In genomic region chrX:4957259-4957658, ce11 we compare ENCODE assay signal across 5 worm cellular contexts.
A peak's percentile ranks its signal among the peaks of the same experiment; 100 is the strongest.
TF ChIP-seq lines count a peak whose summit lies in the region.

Gene M03F4.4, minus strand, starts transcription at chrX:4957418.

TF ChIP-seq in whole organism, L1 larva, 84 proteins besides CTCF, POLR2A, EP300 and RAD21 (continues in another document):
- TF ChIP-seq fkh-4 (tag; optimal IDR thresholded peaks at IDR 0.05; lab: Kevin White, UChicago; ENCODE audit: borderline replicate concordance) = peak; percentile 61
- no peak for TF ChIP-seq efl-3 (GFP tag; optimal IDR thresholded peaks at IDR 0.05; lab: Kevin White, UChicago)
- no peak for TF ChIP-seq alr-1 (tag; optimal IDR thresholded peaks at IDR 0.05; lab: Kevin White, UChicago; ENCODE audit: borderline replicate concordance)
- peak; percentile 34 for TF ChIP-seq ztf-4 (tag; optimal IDR thresholded peaks at IDR 0.05; lab: Kevin White, UChicago)
- peak; percentile 79 for TF ChIP-seq tbx-2 (tag; optimal IDR thresholded peaks at IDR 0.05; lab: Kevin White, UChicago)
- TF ChIP-seq jun-1 (tag; optimal IDR thresholded peaks at IDR 0.05; lab: Kevin White, UChicago) = no peak
- no peak for TF ChIP-seq ceh-8 (GFP tag; optimal IDR thresholded peaks at IDR 0.05; lab: Kevin White, UChicago)
- TF ChIP-seq irx-1 (tag; optimal IDR thresholded peaks at IDR 0.05; lab: Kevin White, UChicago) = no peak
- no peak for TF ChIP-seq pax-3 (tag; optimal IDR thresholded peaks at IDR 0.05; lab: Kevin White, UChicago)
- TF ChIP-seq snpc-4 (tag; optimal IDR thresholded peaks at IDR 0.05; lab: Kevin White, UChicago) = no peak
- peak; percentile 62 for TF ChIP-seq nhr-77 (tag; optimal IDR thresholded peaks at IDR 0.05; lab: Kevin White, UChicago)
- TF ChIP-seq ztf-11 (tag; optimal IDR thresholded peaks at IDR 0.05; lab: Kevin White, UChicago) = no peak
- TF ChIP-seq nhr-19 (GFP tag; conservative IDR thresholded peaks at IDR 0.05; lab: Robert Waterston, UW) = peak; percentile 87
- no peak for TF ChIP-seq dpl-1 (GFP tag; optimal IDR thresholded peaks at IDR 0.05; lab: Kevin White, UChicago)
- TF ChIP-seq grh-1 (GFP tag; IDR thresholded peaks at IDR 0.05; lab: Robert Waterston, UW) = no peak
- TF ChIP-seq unc-62 (GFP tag; optimal IDR thresholded peaks at IDR 0.05; lab: Kevin White, UChicago) = no peak
- no peak for TF ChIP-seq aha-1 (tag; optimal IDR thresholded peaks at IDR 0.05; lab: Kevin White, UChicago)
- no peak for TF ChIP-seq sox-4 (tag; optimal IDR thresholded peaks at IDR 0.05; lab: Kevin White, UChicago)
- TF ChIP-seq zag-1 (tag; optimal IDR thresholded peaks at IDR 0.05; lab: Kevin White, UChicago) = no peak

TF ChIP-seq in whole organism, L3 larva, 47 proteins besides CTCF, POLR2A, EP300 and RAD21:
- TF ChIP-seq fkh-10 (GFP tag; optimal IDR thresholded peaks at IDR 0.05; lab: Kevin White, UChicago) = no peak
- no peak for TF ChIP-seq elt-3 (tag; optimal IDR thresholded peaks at IDR 0.05; lab: Kevin White, UChicago)
- peak; percentile 8 for TF ChIP-seq lin-39 (tag; optimal IDR thresholded peaks at IDR 0.05; lab: Kevin White, UChicago)
- TF ChIP-seq pha-4 (tag; optimal IDR thresholded peaks at IDR 0.05; lab: Kevin White, UChicago) = peak; percentile 20
- TF ChIP-seq nhr-76 (tag; optimal IDR thresholded peaks at IDR 0.05; lab: Kevin White, UChicago) = no peak
- no peak for TF ChIP-seq lin-15B (tag; optimal IDR thresholded peaks at IDR 0.05; lab: Kevin White, UChicago)
- peak; percentile 45 for TF ChIP-seq egl-5 (tag; optimal IDR thresholded peaks at IDR 0.05; lab: Kevin White, UChicago)
- TF ChIP-seq nfya-1 (tag; optimal IDR thresholded peaks at IDR 0.05; lab: Kevin White, UChicago; ENCODE audit: insufficient read depth) = peak; percentile 23
- TF ChIP-seq tbx-2 (tag; optimal IDR thresholded peaks at IDR 0.05; lab: Kevin White, UChicago) = no peak
- TF ChIP-seq ceh-9 (tag; optimal IDR thresholded peaks at IDR 0.05; lab: Kevin White, UChicago) = no peak
- TF ChIP-seq nhr-11 (tag; optimal IDR thresholded peaks at IDR 0.05; lab: Kevin White, UChicago) = peak; percentile 7
- TF ChIP-seq lsy-12 (tag; optimal IDR thresholded peaks at IDR 0.05; lab: Kevin White, UChicago) = no peak
- TF ChIP-seq unc-62 (GFP tag; optimal IDR thresholded peaks at IDR 0.05; lab: Kevin White, UChicago) = no peak
- no peak for TF ChIP-seq skn-1 (tag; optimal IDR thresholded peaks at IDR 0.05; lab: Kevin White, UChicago)
- TF ChIP-seq fos-1 (tag; optimal IDR thresholded peaks at IDR 0.05; lab: Kevin White, UChicago) = no peak

TF ChIP-seq in whole organism, early embryonic, 17 proteins besides CTCF, POLR2A, EP300 and RAD21:
- TF ChIP-seq tra-4 (tag; optimal IDR thresholded peaks at IDR 0.05; lab: Kevin White, UChicago) (no peak), B0310.2 (tag; optimal IDR thresholded peaks at IDR 0.05; lab: Kevin White, UChicago) (no peak), hnd-1 (tag; optimal IDR thresholded peaks at IDR 0.05; lab: Kevin White, UChicago) (no peak), hmg-4 (GFP tag; optimal IDR thresholded peaks at IDR 0.05; lab: Kevin White, UChicago) (peak; percentile 1)

TF ChIP-seq in whole organism, midembryonic, 9 proteins besides CTCF, POLR2A, EP300 and RAD21:
- no peak for TF ChIP-seq flt-1 (GFP tag; IDR thresholded peaks at IDR 0.05; lab: Robert Waterston, UW)
- no peak for TF ChIP-seq klf-2 (GFP tag; conservative IDR thresholded peaks at IDR 0.05; lab: Robert Waterston, UW)
- peak; percentile 41 for TF ChIP-seq cog-1 (tag; optimal IDR thresholded peaks at IDR 0.05; lab: Kevin White, UChicago)

TF ChIP-seq in whole organism, young adult, 124 proteins besides CTCF, POLR2A, EP300 and RAD21:
- TF ChIP-seq zim-3 (tag; optimal IDR thresholded peaks at IDR 0.05; lab: Kevin White, UChicago) = no peak
- TF ChIP-seq him-1 (tag; optimal IDR thresholded peaks at IDR 0.05; lab: Kevin White, UChicago) = no peak
- no peak for TF ChIP-seq rpc-1 (optimal IDR thresholded peaks at IDR 0.05; lab: Kevin White, UChicago)
- TF ChIP-seq rpc-1 (tag; optimal IDR thresholded peaks at IDR 0.05; lab: Kevin White, UChicago) = no peak
- TF ChIP-seq zfh-2 (GFP tag; conservative IDR thresholded peaks at IDR 0.05; lab: Robert Waterston, UW) = peak; percentile 66
- no peak for TF ChIP-seq attf-3 (GFP tag; conservative IDR thresholded peaks at IDR 0.05; lab: Robert Waterston, UW)
- no peak for TF ChIP-seq Y67H2A.10 (GFP tag; conservative IDR thresholded peaks at IDR 0.05; lab: Robert Waterston, UW)

Comparison
In these comparisons a context has a peak if more than half of its experiments do, and no peak if none do; other contexts are left out.
1. Of the 8 proteins assayed by ChIP-seq in both whole organism, young adult and whole organism, L1 larva: peak only in whole organism, young adult: none; only in whole organism, L1 larva: unc-130; in both: none; in neither: 5; mixed calls (peak in some experiments, not most) for 2.